Fruit fly (Drosophila melanogaster) whole organism, pupa: ENCODE data around the gene CG15418.

Experiments used
- CG12605 ChIP-seq: fragments of 200-800 bp; sonication (Bioruptor generic); IDR thresholded peaks from 2 replicates; pipeline ENCODE4 v1.3.6; 2022; ENCODE audit warnings: missing biosample characterization, missing genetic modification characterization
- CG14655 ChIP-seq: fragments of 200-800 bp; sonication (Bioruptor generic); optimal IDR thresholded peaks from 3 replicates; lab custom pipeline; 2017; ENCODE audit warnings: mild to moderate bottlenecking, missing biosample characterization, missing genetic modification reagents, missing genetic modification characterization
- CG8301 ChIP-seq: fragments of 200-800 bp; sonication (Bioruptor generic); optimal IDR thresholded peaks from 2 replicates; lab custom pipeline; 2018; ENCODE audit warnings: missing biosample characterization, mild to moderate bottlenecking, missing genetic modification characterization
- D1 ChIP-seq: fragments of 200-800 bp; sonication (Bioruptor generic); optimal IDR thresholded peaks from 2 replicates; lab custom pipeline; 2018; ENCODE audit warnings: missing biosample characterization, mild to moderate bottlenecking, missing genetic modification characterization, moderate library complexity
- EcR ChIP-seq: fragments of 200-800 bp; sonication (Bioruptor generic); optimal IDR thresholded peaks from 3 replicates; lab custom pipeline; 2019; ENCODE audit warnings: missing biosample characterization, missing genetic modification characterization, mild to moderate bottlenecking, moderate library complexity, missing genetic modification reagents

DNA sequence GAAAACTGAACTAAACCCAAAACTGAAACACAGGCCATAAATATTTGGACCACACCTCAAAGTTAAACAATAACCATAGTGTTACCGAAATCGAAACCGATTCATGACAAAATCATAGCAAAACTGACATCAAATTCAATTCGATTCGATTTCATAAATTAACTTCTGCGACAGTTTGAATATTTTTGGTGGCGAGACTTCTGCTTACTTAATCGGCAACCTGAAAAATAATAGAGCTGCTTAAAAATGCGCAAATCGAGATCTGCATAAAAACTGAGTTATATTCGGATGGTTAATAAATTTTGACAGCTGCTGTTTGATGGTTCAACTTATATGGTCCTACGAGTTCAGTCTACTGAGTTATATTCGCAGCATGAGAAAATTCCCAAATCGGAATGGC is 18.0 kb downstream of the CG15418 start:
- TF ChIP-seq CG12605 (GFP tag; lab: Robert Waterston, UW) (no peak), CG14655 (GFP tag; lab: Kevin White, UChicago) (no peak), EcR (no peak), D1 (tag; lab: Kevin White, UChicago) (no peak), CG8301 (no peak)
